Worm (Caenorhabditis elegans) whole organism, L4/young adult: ENCODE data around the gene Y17G7B.23.

Source experiments
- W03F9.2 ChIP-seq: fragments of 150-350 bp; optimal IDR thresholded peaks from 2 replicates; lab custom pipeline; 2014; ENCODE audit warnings: missing biosample characterization, missing genetic modification characterization
- dao-5 ChIP-seq: sonication (generic microtip); optimal IDR thresholded peaks from 2 replicates; lab custom pipeline; 2016; ENCODE audit warnings: missing genotype, missing genetic modification characterization, moderate library complexity, missing compliant biosample characterization
- him-1 ChIP-seq: sonication (generic microtip); optimal IDR thresholded peaks from 2 replicates; lab custom pipeline; 2016; ENCODE audit warnings: missing genotype, missing genetic modification reagents, missing genetic modification characterization, missing compliant biosample characterization

- TF ChIP-seq dao-5 (tag; lab: Kevin White, UChicago): no peak
- TF ChIP-seq him-1: no peak
- no peak for TF ChIP-seq W03F9.2
These were observed 26.7 kb upstream of the Y17G7B.23 start for ce11 chrII:11972266-11972665.
